Worm (Caenorhabditis elegans) whole organism, L4/young adult: ENCODE results near the gene C06E4.2.

Source experiments
- W03F9.2 ChIP-seq: fragments of 150-350 bp; optimal IDR thresholded peaks from 2 replicates; lab custom pipeline; 2014; ENCODE audit warnings: missing biosample characterization, missing genetic modification characterization
- dao-5 ChIP-seq: sonication (generic microtip); optimal IDR thresholded peaks from 2 replicates; lab custom pipeline; 2016; ENCODE audit warnings: missing genotype, missing genetic modification characterization, moderate library complexity, missing compliant biosample characterization

DNA sequence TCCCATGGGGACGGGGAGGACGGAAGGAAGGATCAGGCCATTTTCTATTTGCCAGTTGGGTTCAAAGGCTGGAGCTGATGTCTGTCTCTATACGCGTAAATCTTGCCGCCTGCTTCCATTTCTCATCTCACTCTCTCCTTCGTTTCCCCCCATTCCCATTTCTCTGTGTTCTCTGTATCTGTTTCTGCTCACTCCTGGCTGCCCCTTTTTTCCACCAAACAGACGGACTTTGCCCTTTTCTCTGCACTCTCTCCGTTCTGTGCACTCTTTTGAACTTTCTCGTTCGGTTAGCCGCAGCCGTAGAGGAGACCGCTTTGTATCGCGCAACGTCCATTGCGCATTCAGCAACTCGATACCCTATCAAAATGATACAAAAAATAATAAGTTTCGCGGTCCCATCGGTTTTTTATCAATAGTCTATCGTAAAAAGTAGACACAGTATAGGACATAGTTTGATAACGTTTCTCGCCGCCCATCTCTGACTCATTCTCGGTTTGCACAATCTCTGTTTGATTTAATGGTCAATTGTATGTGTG, 41.3 kb upstream of the C06E4.2 start:
- TF ChIP-seq dao-5 (tag; lab: Kevin White, UChicago): no peak
- TF ChIP-seq W03F9.2 (tag; lab: Kevin White, UChicago): no peak
